Worm (Caenorhabditis elegans) whole organism, young adult: ENCODE measurements around the gene ugt-48.

Experiments
- B0261.1 ChIP-seq: sonication (generic microtip); optimal IDR thresholded peaks from 2 replicates; lab custom pipeline; 2016; ENCODE audit warnings: mild to moderate bottlenecking, missing genetic modification characterization, moderate library complexity, missing compliant biosample characterization
- C17E4.6 ChIP-seq: fragments of 200-800 bp; sonication (Bioruptor generic); IDR thresholded peaks from 2 replicates; pipeline ENCODE4 v1.3.6; 2022; ENCODE audit warnings: missing genetic modification reagents, missing genetic modification characterization, missing compliant biosample characterization
- F33H1.4 ChIP-seq: fragments of 200-800 bp; sonication (Bioruptor generic); IDR thresholded peaks from 2 replicates; pipeline ENCODE4 v1.3.6; 2022; ENCODE audit warnings: missing genetic modification reagents, missing genetic modification characterization, missing compliant biosample characterization
- F57C9.4 ChIP-seq: sonication (generic microtip); optimal IDR thresholded peaks from 2 replicates; lab custom pipeline; 2017; ENCODE audit warnings: mild to moderate bottlenecking, missing genetic modification characterization, missing compliant biosample characterization
- K12H6.12 ChIP-seq: fragments of 200-800 bp; sonication (Bioruptor generic); optimal IDR thresholded peaks from 2 replicates; lab custom pipeline; 2018; ENCODE audit warnings: mild to moderate bottlenecking, missing genetic modification characterization, missing compliant biosample characterization
- T26A5.8 ChIP-seq: sonication (generic microtip); optimal IDR thresholded peaks from 2 replicates; lab custom pipeline; 2016; ENCODE audit warnings: missing genetic modification characterization, missing compliant biosample characterization
- Y53G8AR.9 ChIP-seq: fragments of 200-800 bp; sonication (Bioruptor generic); conservative IDR thresholded peaks from 2 replicates; pipeline ENCODE4 v1.3.6; 2022; ENCODE audit warnings: missing genetic modification reagents, missing genetic modification characterization, missing compliant biosample characterization
- akir-1 ChIP-seq: fragments of 200-800 bp; sonication (Bioruptor generic); optimal IDR thresholded peaks from 2 replicates; lab custom pipeline; 2018; ENCODE audit warnings: mild to moderate bottlenecking, missing genetic modification characterization, moderate library complexity, missing compliant biosample characterization
- atf-7 ChIP-seq: sonication (generic microtip); optimal IDR thresholded peaks from 2 replicates; lab custom pipeline; 2017; ENCODE audit warnings: mild to moderate bottlenecking, missing genetic modification characterization, missing compliant biosample characterization
- attf-5 ChIP-seq: fragments of 200-800 bp; sonication (Bioruptor generic); optimal IDR thresholded peaks from 2 replicates; lab custom pipeline; 2018; ENCODE audit warnings: mild to moderate bottlenecking, missing genetic modification characterization, missing compliant biosample characterization
- ccch-3 ChIP-seq: fragments of 200-800 bp; sonication (Bioruptor generic); optimal IDR thresholded peaks from 2 replicates; lab custom pipeline; 2018; ENCODE audit warnings: mild to moderate bottlenecking, missing genetic modification characterization, missing compliant biosample characterization
- cebp-1 ChIP-seq, 2 experiments: fragments of 200-800 bp in 1 of 2; sonication (Bioruptor generic) in 1 of 2; sonication (generic microtip) in 1 of 2; IDR thresholded peaks in 1 of 2; optimal IDR thresholded peaks in 1 of 2; 2 replicates each; pipeline versions ENCODE4 v1.3.6 to Lab custom; 2017 to 2022; ENCODE audit warnings: missing compliant biosample characterization in 2 of 2, missing genetic modification characterization in 2 of 2, mild to moderate bottlenecking in 1 of 2, missing genetic modification reagents in 1 of 2, moderate library complexity in 1 of 2
- cebp-2 ChIP-seq: fragments of 200-800 bp; sonication (Bioruptor generic); IDR thresholded peaks from 2 replicates; pipeline ENCODE4 v1.3.6; 2022; ENCODE audit warnings: missing genetic modification characterization, missing compliant biosample characterization
- ceh-91 ChIP-seq: fragments of 200-800 bp; sonication (Bioruptor generic); IDR thresholded peaks from 2 replicates; pipeline ENCODE4 v1.3.6; 2022; ENCODE audit warnings: missing genetic modification reagents, missing genetic modification characterization, missing compliant biosample characterization
- die-1 ChIP-seq: sonication (generic microtip); optimal IDR thresholded peaks from 2 replicates; lab custom pipeline; 2016; ENCODE audit warnings: missing genotype, mild to moderate bottlenecking, missing genetic modification characterization, missing compliant biosample characterization
- ets-4 ChIP-seq: fragments of 200-800 bp; sonication (Bioruptor generic); optimal IDR thresholded peaks from 2 replicates; lab custom pipeline; 2018; ENCODE audit warnings: mild to moderate bottlenecking, missing genetic modification characterization, missing compliant biosample characterization
- let-607 ChIP-seq, 2 experiments: fragments of 200-800 bp in 1 of 2; sonication (Bioruptor generic) in 1 of 2; sonication (generic microtip) in 1 of 2; optimal IDR thresholded peaks; 2 replicates each; lab custom pipeline; 2016 to 2018; ENCODE audit warnings: mild to moderate bottlenecking in 2 of 2, missing compliant biosample characterization in 2 of 2, missing genetic modification characterization in 2 of 2, moderate library complexity in 2 of 2, missing genotype in 1 of 2
- lir-1 ChIP-seq: fragments of 200-800 bp; sonication (Bioruptor generic); conservative IDR thresholded peaks from 2 replicates; pipeline ENCODE4 v1.3.6; 2022; ENCODE audit warnings: missing genetic modification reagents, missing genetic modification characterization, missing compliant biosample characterization
- lsl-1 ChIP-seq: fragments of 200-800 bp; sonication (Bioruptor generic); optimal IDR thresholded peaks from 2 replicates; lab custom pipeline; 2018; ENCODE audit warnings: mild to moderate bottlenecking, missing genetic modification characterization, moderate library complexity, missing compliant biosample characterization
- madf-6 ChIP-seq: fragments of 200-800 bp; sonication (Bioruptor generic); IDR thresholded peaks from 2 replicates; pipeline ENCODE4 v1.3.6; 2022; ENCODE audit warnings: missing genetic modification reagents, missing genetic modification characterization, missing compliant biosample characterization
- madf-8 ChIP-seq: fragments of 200-800 bp; sonication (Bioruptor generic); conservative IDR thresholded peaks from 2 replicates; pipeline ENCODE4 v1.3.6; 2022; ENCODE audit warnings: missing genetic modification reagents, missing genetic modification characterization, missing compliant biosample characterization
- mxl-1 ChIP-seq: sonication (generic microtip); optimal IDR thresholded peaks from 2 replicates; lab custom pipeline; 2016; ENCODE audit warnings: missing genetic modification characterization, missing compliant biosample characterization
- nfyb-1 ChIP-seq: fragments of 200-800 bp; sonication (Bioruptor generic); IDR thresholded peaks from 2 replicates; pipeline ENCODE4 v1.3.6; 2022; ENCODE audit warnings: missing genetic modification reagents, missing genetic modification characterization, missing compliant biosample characterization
- nhr-179 ChIP-seq: sonication (generic microtip); optimal IDR thresholded peaks from 2 replicates; lab custom pipeline; 2016; ENCODE audit warnings: mild to moderate bottlenecking, missing genetic modification characterization, missing compliant biosample characterization
- nhr-80 ChIP-seq: sonication (generic microtip); optimal IDR thresholded peaks from 2 replicates; lab custom pipeline; 2016; ENCODE audit warnings: missing genetic modification characterization, missing compliant biosample characterization
- pha-4 ChIP-seq: fragments of 150-350 bp; sonication (generic microtip); optimal IDR thresholded peaks from 2 replicates; lab custom pipeline; 2014; ENCODE audit warnings: missing biosample characterization, missing genetic modification reagents, missing genetic modification characterization
- rcor-1 ChIP-seq: fragments of 200-800 bp; sonication (Bioruptor generic); IDR thresholded peaks from 2 replicates; pipeline ENCODE4 v1.3.6; 2022; ENCODE audit warnings: missing genetic modification reagents, missing genetic modification characterization, missing compliant biosample characterization
- rec-8 ChIP-seq, 2 experiments: sonication (generic microtip); optimal IDR thresholded peaks; 2 replicates each; lab custom pipeline; 2016; ENCODE audit warnings: mild to moderate bottlenecking in 2 of 2, missing genetic modification characterization in 2 of 2, missing genetic modification reagents in 2 of 2, missing genotype in 2 of 2, missing biosample characterization in 1 of 2, missing compliant biosample characterization in 1 of 2, moderate library complexity in 1 of 2
- sdz-38 ChIP-seq: sonication (generic microtip); optimal IDR thresholded peaks from 2 replicates; lab custom pipeline; 2016; ENCODE audit warnings: missing genotype, missing genetic modification characterization, missing compliant biosample characterization
- sea-2 ChIP-seq: fragments of 200-800 bp; sonication (Bioruptor generic); IDR thresholded peaks from 2 replicates; pipeline ENCODE4 v1.3.6; 2022; ENCODE audit warnings: missing genetic modification characterization, missing compliant biosample characterization
- tbp1 ChIP-seq: fragments of 200-800 bp; sonication (Bioruptor generic); optimal IDR thresholded peaks from 2 replicates; lab custom pipeline; 2018; ENCODE audit warnings: mild to moderate bottlenecking, missing genetic modification characterization, missing compliant biosample characterization
- xnd-1 ChIP-seq: sonication (generic microtip); optimal IDR thresholded peaks from 2 replicates; lab custom pipeline; 2016; ENCODE audit warnings: missing genotype, missing genetic modification reagents, missing genetic modification characterization, missing compliant biosample characterization
- zfh-2 ChIP-seq: fragments of 200-800 bp; sonication (Bioruptor generic); conservative IDR thresholded peaks from 2 replicates; pipeline ENCODE4 v1.3.6; 2022; ENCODE audit warnings: missing genetic modification reagents, missing genetic modification characterization, missing compliant biosample characterization
- ztf-26 ChIP-seq: sonication (generic microtip); optimal IDR thresholded peaks from 2 replicates; lab custom pipeline; 2017; ENCODE audit warnings: missing genetic modification characterization, missing compliant biosample characterization
- ztf-3 ChIP-seq: fragments of 200-800 bp; sonication (Bioruptor generic); optimal IDR thresholded peaks from 2 replicates; lab custom pipeline; 2018; ENCODE audit warnings: mild to moderate bottlenecking, missing genetic modification characterization, missing compliant biosample characterization

The ugt-48 gene

DNA sequence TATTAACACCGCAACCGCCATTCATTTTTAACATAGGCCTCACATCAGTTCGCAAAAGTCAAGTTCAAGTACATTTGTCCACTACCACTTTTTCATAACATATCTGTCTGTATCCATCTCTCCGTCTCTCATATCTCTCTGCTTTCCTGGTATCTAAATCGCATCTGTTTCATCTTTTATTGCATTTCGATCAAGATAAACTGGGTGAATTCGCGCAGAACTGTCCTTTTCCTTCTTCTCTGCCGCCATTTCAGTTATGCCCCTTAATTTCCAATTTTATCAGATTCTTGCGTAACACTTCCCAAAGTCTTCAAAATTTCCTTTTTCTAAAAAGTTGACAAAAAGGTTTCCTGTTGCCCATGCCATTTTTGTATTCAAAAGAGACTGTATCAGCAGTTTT is 24.6 kb downstream of the ugt-48 start:
- TF ChIP-seq T26A5.8 (tag; lab: Kevin White, UChicago), result no peak
- TF ChIP-seq ztf-3, result no peak
- no peak for TF ChIP-seq tbp1 (GFP tag; lab: Kevin White, UChicago)
- no peak for TF ChIP-seq cebp-2 (GFP tag; lab: Robert Waterston, UW)

DNA sequence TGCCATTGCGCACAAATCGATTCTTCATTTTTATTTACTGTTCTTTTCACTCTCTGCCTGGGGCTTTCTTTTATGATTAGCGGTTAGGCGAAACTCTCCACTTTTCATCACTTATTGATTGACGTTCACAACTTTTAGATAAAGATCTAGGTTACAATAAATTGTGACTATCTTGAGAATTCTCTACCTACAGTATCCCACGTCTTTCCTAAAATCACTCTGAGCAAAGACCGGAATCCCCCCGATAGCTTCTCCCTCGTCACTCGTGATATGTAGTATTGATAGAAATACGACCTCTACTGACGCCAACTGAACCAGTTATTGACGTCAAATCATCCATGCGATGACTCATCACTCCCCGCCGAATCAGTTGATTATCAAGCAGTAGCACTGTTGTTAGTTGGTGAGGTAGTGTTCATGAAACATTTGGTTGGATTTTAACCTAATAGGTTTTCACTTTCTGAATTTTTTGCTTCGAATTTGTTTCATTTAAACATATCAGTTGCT is 26.1 kb downstream of the ugt-48 start, which contains the start of gene hir-1:
Gene hir-1, plus strand, starts transcription at position 405 of the 507 bp plus-strand sequence.
- TF ChIP-seq let-607 (tag; optimal IDR thresholded peaks at IDR 0.05; lab: Kevin White, UChicago) (no peak), akir-1 (GFP tag; lab: Kevin White, UChicago) (no peak), nfyb-1 (GFP tag; lab: Robert Waterston, UW) (no peak), sea-2 (GFP tag; lab: Robert Waterston, UW) (no peak), T26A5.8 (tag; lab: Kevin White, UChicago) (no peak), ccch-3 (no peak)
- TF ChIP-seq, all 124 proteins: peak for 0

DNA sequence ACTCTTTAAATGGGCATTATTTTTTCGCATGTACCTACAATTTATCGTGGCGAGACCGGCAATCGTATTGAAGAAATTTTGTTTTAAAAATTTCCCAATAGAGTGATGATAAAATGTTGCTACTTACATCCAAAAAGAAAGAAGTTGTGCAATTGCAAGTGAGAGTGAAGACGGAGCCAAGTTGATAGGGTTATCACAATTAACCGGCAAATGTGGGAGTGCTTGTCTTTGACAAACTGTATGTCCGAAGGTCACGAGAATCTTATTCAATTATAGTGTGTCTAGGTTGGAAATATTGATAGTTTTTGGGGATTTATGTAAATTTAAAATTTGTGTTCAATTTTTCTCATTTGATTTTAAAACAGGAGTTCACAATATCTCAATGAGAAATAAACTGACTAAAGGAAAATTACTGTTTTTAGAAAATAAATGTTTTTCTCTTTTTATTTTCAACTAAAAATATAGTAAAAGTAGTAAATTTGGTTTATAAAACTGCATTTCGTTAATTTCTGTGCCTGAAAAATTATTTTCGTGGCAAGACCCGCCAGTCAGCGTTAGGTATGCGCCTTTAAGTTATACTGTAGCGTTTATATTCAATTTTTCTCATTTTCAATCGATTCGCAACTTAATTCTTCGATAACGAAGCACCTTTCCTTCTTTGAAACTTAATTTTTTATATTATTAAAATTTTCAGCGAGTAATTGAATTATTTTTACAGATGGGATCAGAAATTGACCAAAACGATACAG is 34.1 kb downstream of the ugt-48 start, which contains the start of the genes hpo-15 and mms-19:
Gene hpo-15, minus strand, starts transcription at position 201 of the 749 bp plus-strand sequence.
Gene mms-19, plus strand, starts transcription at position 719 of the 749 bp plus-strand sequence.
- peak; percentile 57 for TF ChIP-seq nhr-80
- no peak for TF ChIP-seq sdz-38 (tag; lab: Kevin White, UChicago)
- no peak for TF ChIP-seq mxl-1 (tag; lab: Kevin White, UChicago)
- no peak for TF ChIP-seq pha-4 (tag; lab: Kevin White, UChicago)
- TF ChIP-seq attf-5, result no peak
- no peak for TF ChIP-seq ztf-26 (tag; lab: Kevin White, UChicago)
- no peak for TF ChIP-seq B0261.1 (tag; lab: Kevin White, UChicago)
- TF ChIP-seq F33H1.4 (GFP tag; lab: Robert Waterston, UW), result peak; percentile 85
- TF ChIP-seq madf-8 (GFP tag; lab: Robert Waterston, UW), result peak; percentile 52
- peak; percentile 80 for TF ChIP-seq xnd-1 (tag; lab: Kevin White, UChicago)
- TF ChIP-seq lir-1, result no peak
- no peak for TF ChIP-seq F57C9.4 (tag; lab: Kevin White, UChicago)
- TF ChIP-seq rec-8 (tag; optimal IDR thresholded peaks at IDR 0.05; lab: Kevin White, UChicago), result no peak
- no peak for TF ChIP-seq Y53G8AR.9 (GFP tag; lab: Robert Waterston, UW)
- peak; percentile 75 for TF ChIP-seq lsl-1
- no peak for TF ChIP-seq nhr-179 (tag; lab: Kevin White, UChicago)
- no peak for TF ChIP-seq zfh-2
- no peak for TF ChIP-seq rcor-1 (GFP tag; lab: Robert Waterston, UW)
- TF ChIP-seq C17E4.6, result no peak
- 0 out of 2 replicates have a peak, but pooled peaks have one; percentile 33 for TF ChIP-seq ceh-91
- no peak for TF ChIP-seq die-1
- TF ChIP-seq madf-6 (GFP tag; lab: Robert Waterston, UW), result peak; percentile 85

DNA sequence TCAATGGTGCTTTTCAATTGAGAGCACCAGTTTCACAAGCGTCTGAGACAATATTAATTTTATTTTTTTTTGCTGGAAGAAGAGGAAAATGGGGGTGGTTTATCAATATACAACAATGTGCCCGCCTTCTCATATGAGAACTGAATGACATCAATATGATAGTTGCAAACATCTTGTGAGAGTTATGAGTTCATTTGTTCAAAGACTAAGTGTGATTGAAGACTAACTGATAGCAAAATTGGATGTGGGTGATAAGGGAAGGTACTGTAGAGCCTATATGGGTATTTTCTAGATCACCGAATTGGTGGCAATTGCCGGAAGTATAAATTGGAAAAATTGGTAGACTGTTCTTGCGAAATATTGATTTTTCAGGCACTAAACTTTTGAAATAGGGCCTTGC is 35.3 kb downstream of the ugt-48 start:
- TF ChIP-seq K12H6.12 (tag; lab: Kevin White, UChicago), result no peak
- no peak for TF ChIP-seq cebp-1 (GFP tag; IDR thresholded peaks at IDR 0.05; lab: Robert Waterston, UW)
- peak; percentile 37 for TF ChIP-seq cebp-1 (tag; optimal IDR thresholded peaks at IDR 0.05; lab: Kevin White, UChicago)
- peak; percentile 49 for TF ChIP-seq ets-4
- TF ChIP-seq pha-4 (tag; lab: Kevin White, UChicago), result no peak
- peak; percentile 86 for TF ChIP-seq nhr-80
- TF ChIP-seq atf-7 (tag; lab: Kevin White, UChicago), result peak; percentile 49
